Worm (Caenorhabditis elegans) whole organism, L2 larva: ENCODE results near the gene daf-31.

Experiments
- C34F6.9 ChIP-seq: fragments of 150-350 bp; optimal IDR thresholded peaks from 2 replicates; lab custom pipeline; 2014; ENCODE audit warnings: missing biosample characterization, missing genetic modification characterization
- R02D3.7 ChIP-seq: fragments of 150-350 bp; optimal IDR thresholded peaks from 2 replicates; lab custom pipeline; 2014; ENCODE audit warnings: missing biosample characterization, missing genetic modification characterization
- ZK546.5 ChIP-seq: sonication (generic microtip); optimal IDR thresholded peaks from 2 replicates; lab custom pipeline; 2017; ENCODE audit warnings: missing biosample characterization, missing genetic modification characterization
- alr-1 ChIP-seq: fragments of 150-350 bp; optimal IDR thresholded peaks from 2 replicates; lab custom pipeline; 2014; ENCODE audit warnings: missing biosample characterization, missing genetic modification characterization
- ama-1 ChIP-seq: fragments of 150-350 bp; optimal IDR thresholded peaks from 2 replicates; lab custom pipeline; 2018; ENCODE audit warnings: inconsistent platforms
- blmp-1 ChIP-seq: sonication (generic microtip); optimal IDR thresholded peaks from 2 replicates; lab custom pipeline; 2017; ENCODE audit warnings: missing genetic modification characterization, mild to moderate bottlenecking, missing compliant biosample characterization, antibody characterized with exemption, moderate library complexity; ENCODE audit not compliant: insufficient read depth
- ceh-16 ChIP-seq: fragments of 150-350 bp; optimal IDR thresholded peaks from 2 replicates; lab custom pipeline; 2014; ENCODE audit warnings: missing biosample characterization, missing genetic modification characterization
- crh-2 ChIP-seq: sonication (generic microtip); optimal IDR thresholded peaks from 2 replicates; lab custom pipeline; 2017; ENCODE audit warnings: missing biosample characterization, missing genetic modification characterization
- dmd-4 ChIP-seq: sonication (generic microtip); optimal IDR thresholded peaks from 2 replicates; lab custom pipeline; 2017; ENCODE audit warnings: missing biosample characterization, missing genetic modification characterization
- elt-1 ChIP-seq: fragments of 150-350 bp; optimal IDR thresholded peaks from 2 replicates; lab custom pipeline; 2014; ENCODE audit warnings: missing biosample characterization, missing genetic modification characterization
- elt-3 ChIP-seq: sonication (generic microtip); optimal IDR thresholded peaks from 2 replicates; lab custom pipeline; 2017; ENCODE audit warnings: missing biosample characterization, missing genetic modification characterization
- fos-1 ChIP-seq: fragments of 150-350 bp; optimal IDR thresholded peaks from 2 replicates; lab custom pipeline; 2014; ENCODE audit warnings: missing biosample characterization, missing genetic modification characterization
- gmeb-1 ChIP-seq: fragments of 150-350 bp; optimal IDR thresholded peaks from 2 replicates; lab custom pipeline; 2014; ENCODE audit warnings: missing biosample characterization, missing genetic modification characterization
- lin-11 ChIP-seq: fragments of 150-350 bp; sonication (generic microtip); optimal IDR thresholded peaks from 2 replicates; lab custom pipeline; 2014; ENCODE audit warnings: missing biosample characterization, missing genetic modification characterization, inconsistent platforms, mixed read lengths
- lin-39 ChIP-seq: fragments of 150-350 bp; optimal IDR thresholded peaks from 2 replicates; lab custom pipeline; 2014; ENCODE audit warnings: missing biosample characterization, missing genetic modification reagents, missing genetic modification characterization
- lsy-2 ChIP-seq, 2 experiments: fragments of 150-350 bp in 1 of 2; sonication (generic microtip) in 1 of 2; optimal IDR thresholded peaks; 2 replicates each; lab custom pipeline; 2014 to 2017; ENCODE audit warnings: missing biosample characterization in 2 of 2, missing genetic modification characterization in 2 of 2
- mab-5 ChIP-seq: fragments of 150-350 bp; optimal IDR thresholded peaks from 2 replicates; lab custom pipeline; 2014; ENCODE audit warnings: missing biosample characterization, missing genetic modification characterization
- nhr-10 ChIP-seq: sonication (generic microtip); optimal IDR thresholded peaks from 2 replicates; lab custom pipeline; 2017; ENCODE audit warnings: missing biosample characterization, missing genetic modification characterization
- nhr-11 ChIP-seq: fragments of 150-350 bp; optimal IDR thresholded peaks from 2 replicates; lab custom pipeline; 2014; ENCODE audit warnings: missing biosample characterization, missing genetic modification characterization
- nhr-12 ChIP-seq: fragments of 150-350 bp; optimal IDR thresholded peaks from 2 replicates; lab custom pipeline; 2014; ENCODE audit warnings: missing biosample characterization, missing genetic modification characterization
- nhr-129 ChIP-seq: fragments of 150-350 bp; optimal IDR thresholded peaks from 2 replicates; lab custom pipeline; 2014; ENCODE audit warnings: missing biosample characterization, missing genetic modification characterization
- nhr-25 ChIP-seq: fragments of 150-350 bp; sonication (generic microtip); optimal IDR thresholded peaks from 3 replicates; lab custom pipeline; 2014; ENCODE audit warnings: missing biosample characterization, missing genetic modification characterization
- nhr-77 ChIP-seq: fragments of 150-350 bp; optimal IDR thresholded peaks from 2 replicates; lab custom pipeline; 2014; ENCODE audit warnings: missing biosample characterization, missing genetic modification characterization
- sem-4 ChIP-seq: fragments of 150-350 bp; optimal IDR thresholded peaks from 2 replicates; lab custom pipeline; 2014; ENCODE audit warnings: missing biosample characterization, missing genetic modification reagents, missing genetic modification characterization
- skn-1 ChIP-seq: sonication (generic microtip); optimal IDR thresholded peaks from 2 replicates; lab custom pipeline; 2017; ENCODE audit warnings: missing biosample characterization, missing genetic modification characterization
- sma-3 ChIP-seq: sonication (generic microtip); optimal IDR thresholded peaks from 2 replicates; lab custom pipeline; 2016; ENCODE audit warnings: missing genetic modification reagents, missing genetic modification characterization, missing compliant biosample characterization
- sma-9 ChIP-seq, 2 experiments: fragments of 150-350 bp in 1 of 2; sonication (generic microtip) in 1 of 2; optimal IDR thresholded peaks; 2 replicates each; lab custom pipeline; 2014 to 2016; ENCODE audit warnings: missing genetic modification characterization in 2 of 2, mild to moderate bottlenecking in 1 of 2, missing biosample characterization in 1 of 2, missing compliant biosample characterization in 1 of 2, missing genetic modification reagents in 1 of 2, moderate library complexity in 1 of 2
- unc-55 ChIP-seq: fragments of 150-350 bp; sonication (generic microtip); optimal IDR thresholded peaks from 3 replicates; lab custom pipeline; 2014; ENCODE audit warnings: missing biosample characterization, missing genetic modification reagents, missing genetic modification characterization
- zag-1 ChIP-seq: fragments of 150-350 bp; optimal IDR thresholded peaks from 2 replicates; lab custom pipeline; 2014; ENCODE audit warnings: missing biosample characterization, missing genetic modification characterization
- ztf-1 ChIP-seq: fragments of 200-800 bp; sonication (Bioruptor generic); conservative IDR thresholded peaks from 2 replicates; pipeline ENCODE4 v1.3.6; 2022; ENCODE audit warnings: missing genetic modification characterization, missing compliant biosample characterization
- ztf-11 ChIP-seq: sonication (generic microtip); optimal IDR thresholded peaks from 2 replicates; lab custom pipeline; 2017; ENCODE audit warnings: missing biosample characterization, missing genetic modification characterization
- ztf-4 ChIP-seq: fragments of 150-350 bp; optimal IDR thresholded peaks from 2 replicates; lab custom pipeline; 2014; ENCODE audit warnings: missing biosample characterization, missing genetic modification characterization

Gene daf-31

ce11 chrIV:8241312-8241833, 48.7 kb upstream of the daf-31 start:
- TF ChIP-seq R02D3.7 (tag; lab: Kevin White, UChicago): no peak
- peak; percentile 3 for TF ChIP-seq fos-1 (tag; lab: Kevin White, UChicago)

ce11 chrIV:8243170-8243569, 46.9 kb upstream of the daf-31 start:
- peak; percentile 51 for TF ChIP-seq sma-9 (GFP tag; optimal IDR thresholded peaks at IDR 0.05; lab: Kevin White, UChicago)
- no peak for TF ChIP-seq sma-9 (tag; optimal IDR thresholded peaks at IDR 0.05; lab: Kevin White, UChicago)
- TF ChIP-seq ceh-16 (tag; lab: Kevin White, UChicago): peak; percentile 9
- no peak for TF ChIP-seq nhr-77 (tag; lab: Kevin White, UChicago)

ce11 chrIV:8243599-8243998, 46.5 kb upstream of the daf-31 start, which contains the start of gene T09A12.8:
TSS of gene T09A12.8 (minus strand) at chrIV:8243699.
- no peak for TF ChIP-seq blmp-1
- no peak for TF ChIP-seq skn-1
- TF ChIP-seq unc-55 (GFP tag; lab: Kevin White, UChicago): no peak
- no peak for TF ChIP-seq nhr-12 (tag; lab: Kevin White, UChicago)
- no peak for TF ChIP-seq sem-4
- no peak for TF ChIP-seq C34F6.9 (tag; lab: Kevin White, UChicago)
- TF ChIP-seq sma-3 (GFP tag; lab: Kevin White, UChicago): no peak
- TF ChIP-seq elt-3: no peak
- no peak for TF ChIP-seq zag-1 (tag; lab: Kevin White, UChicago)
- no peak for TF ChIP-seq lsy-2 (tag; optimal IDR thresholded peaks at IDR 0.05; lab: Kevin White, UChicago)
- TF ChIP-seq gmeb-1 (tag; lab: Kevin White, UChicago): no peak
- no peak for TF ChIP-seq dmd-4

ce11 chrIV:8244112-8244511, 46.0 kb upstream of the daf-31 start, which contains the start of gene T09A12.1:
TSS of gene T09A12.1 (plus strand) at chrIV:8244412.
- TF ChIP-seq unc-55 (GFP tag; lab: Kevin White, UChicago): no peak
- no peak for TF ChIP-seq R02D3.7 (tag; lab: Kevin White, UChicago)
- no peak for TF ChIP-seq ZK546.5 (tag; lab: Kevin White, UChicago)
- TF ChIP-seq fos-1 (tag; lab: Kevin White, UChicago): no peak
- no peak for TF ChIP-seq ama-1
- no peak for TF ChIP-seq gmeb-1 (tag; lab: Kevin White, UChicago)
- no peak for TF ChIP-seq ztf-11 (tag; lab: Kevin White, UChicago)
- no peak for TF ChIP-seq alr-1 (tag; lab: Kevin White, UChicago)
- TF ChIP-seq ztf-4 (tag; lab: Kevin White, UChicago): no peak
- no peak for TF ChIP-seq lin-39 (tag; lab: Kevin White, UChicago)
- no peak for TF ChIP-seq nhr-10 (tag; lab: Kevin White, UChicago)
- TF ChIP-seq mab-5 (tag; lab: Kevin White, UChicago): no peak
- no peak for TF ChIP-seq nhr-25 (tag; lab: Kevin White, UChicago)
- TF ChIP-seq elt-1 (tag; lab: Kevin White, UChicago): no peak
- TF ChIP-seq lin-11 (tag; lab: Kevin White, UChicago): no peak
- no peak for TF ChIP-seq nhr-129 (tag; lab: Kevin White, UChicago)
- TF ChIP-seq, all 48 proteins: peak for 0

ce11 chrIV:8247341-8247740, 42.7 kb upstream of the daf-31 start:
- TF ChIP-seq mab-5 (tag; lab: Kevin White, UChicago) (no peak), sma-9 (GFP tag; optimal IDR thresholded peaks at IDR 0.05; lab: Kevin White, UChicago) (peak; percentile 80), sma-9 (tag; optimal IDR thresholded peaks at IDR 0.05; lab: Kevin White, UChicago) (no peak), elt-1 (tag; lab: Kevin White, UChicago) (peak; percentile 86), blmp-1 (no peak), nhr-11 (tag; lab: Kevin White, UChicago) (no peak), nhr-25 (tag; lab: Kevin White, UChicago) (peak; percentile 37), crh-2 (tag; lab: Kevin White, UChicago) (no peak), ztf-4 (tag; lab: Kevin White, UChicago) (no peak), ceh-16 (tag; lab: Kevin White, UChicago) (peak; percentile 12), C34F6.9 (tag; lab: Kevin White, UChicago) (no peak), elt-3 (no peak)

ce11 chrIV:8251346-8251745, 38.7 kb upstream of the daf-31 start:
- TF ChIP-seq lin-39 (tag; lab: Kevin White, UChicago) (no peak), ztf-1 (GFP tag; lab: Robert Waterston, UW) (no peak), fos-1 (tag; lab: Kevin White, UChicago) (peak; percentile 56), sma-9 (GFP tag; optimal IDR thresholded peaks at IDR 0.05; lab: Kevin White, UChicago) (peak; percentile 27), sma-9 (tag; optimal IDR thresholded peaks at IDR 0.05; lab: Kevin White, UChicago) (no peak), lin-11 (tag; lab: Kevin White, UChicago) (no peak)
- TF ChIP-seq, all 48 proteins: peak for 2
